ENCODE assay signal across 1 worm cellular context in the genomic region with DNA sequence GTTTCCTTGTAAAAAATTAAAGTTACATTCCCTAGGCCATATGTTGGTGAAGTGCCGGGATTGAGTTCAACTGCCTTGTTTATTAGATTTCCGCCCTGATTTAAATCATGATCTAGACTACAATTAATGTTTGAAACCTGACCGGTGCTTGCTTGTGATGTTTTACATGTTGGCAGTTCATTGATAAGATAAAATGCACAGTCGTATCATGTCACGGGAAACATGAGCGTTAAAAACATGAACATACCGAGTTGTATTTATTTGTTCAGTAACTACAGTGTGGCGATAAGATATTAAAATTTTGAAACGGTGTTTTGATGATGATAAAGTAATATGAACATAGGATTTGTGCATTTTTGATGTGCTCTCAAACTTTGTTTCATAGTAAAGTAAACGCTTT.
TF ChIP-seq lines count a peak whose summit lies in the region.

No protein-coding gene starts in this region.

TF ChIP-seq in whole organism, L4 larva, 104 proteins besides CTCF, POLR2A, EP300 and RAD21 (continued from another document):
- no peak for TF ChIP-seq ceh-62 (tag; optimal IDR thresholded peaks at IDR 0.05; lab: Kevin White, UChicago)
- TF ChIP-seq php-3 (GFP tag; IDR thresholded peaks at IDR 0.05; lab: Robert Waterston, UW), result peak; percentile 74
- no peak for TF ChIP-seq egl-27 (tag; optimal IDR thresholded peaks at IDR 0.05; lab: Kevin White, UChicago)
- no peak for TF ChIP-seq fos-1 (tag; optimal IDR thresholded peaks at IDR 0.05; lab: Kevin White, UChicago)
- peak in 1 of 2 experiments; percentile 2 for TF ChIP-seq hif-1 (tag; optimal IDR thresholded peaks at IDR 0.05; lab: Kevin White, UChicago)
- no peak for TF ChIP-seq hmg-1.1 (GFP tag; IDR thresholded peaks at IDR 0.05; lab: Robert Waterston, UW)
- no peak for TF ChIP-seq saeg-2 (GFP tag; IDR thresholded peaks at IDR 0.05; lab: Robert Waterston, UW)
- TF ChIP-seq F37D6.2 (tag; optimal IDR thresholded peaks at IDR 0.05; lab: Kevin White, UChicago), result no peak
- peak; percentile 96 for TF ChIP-seq pqm-1 (tag; optimal IDR thresholded peaks at IDR 0.05; lab: Kevin White, UChicago)
- no peak for TF ChIP-seq zag-1 (tag; optimal IDR thresholded peaks at IDR 0.05; lab: Kevin White, UChicago)
- TF ChIP-seq unc-130 (GFP tag; optimal IDR thresholded peaks at IDR 0.05; lab: Kevin White, UChicago), result no peak
- TF ChIP-seq dmd-9 (GFP tag; IDR thresholded peaks at IDR 0.05; lab: Robert Waterston, UW), result no peak
- TF ChIP-seq snpc-4 (tag; optimal IDR thresholded peaks at IDR 0.05; lab: Kevin White, UChicago), result no peak
- no peak for TF ChIP-seq ztf-11 (tag; optimal IDR thresholded peaks at IDR 0.05; lab: Kevin White, UChicago)
- no peak for TF ChIP-seq nhr-41 (GFP tag; IDR thresholded peaks at IDR 0.05; lab: Robert Waterston, UW)
- peak; percentile 43 for TF ChIP-seq nhr-102 (tag; optimal IDR thresholded peaks at IDR 0.05; lab: Kevin White, UChicago)
- no peak for TF ChIP-seq zip-11 (GFP tag; IDR thresholded peaks at IDR 0.05; lab: Robert Waterston, UW)
- no peak for TF ChIP-seq spr-3 (GFP tag; optimal IDR thresholded peaks at IDR 0.05; lab: Kevin White, UChicago)
- no peak for TF ChIP-seq nhr-76 (tag; optimal IDR thresholded peaks at IDR 0.05; lab: Kevin White, UChicago)
- TF ChIP-seq nhr-11 (tag; optimal IDR thresholded peaks at IDR 0.05; lab: Kevin White, UChicago), result no peak
- TF ChIP-seq nhr-28 (tag; optimal IDR thresholded peaks at IDR 0.05; lab: Kevin White, UChicago), result peak; percentile 79
- no peak for TF ChIP-seq duxl-1 (tag; optimal IDR thresholded peaks at IDR 0.05; lab: Kevin White, UChicago; ENCODE audit: poor library complexity)
- TF ChIP-seq rbr-2 (tag; optimal IDR thresholded peaks at IDR 0.05; lab: Kevin White, UChicago), result no peak
- TF ChIP-seq daf-12 (tag; optimal IDR thresholded peaks at IDR 0.05; lab: Kevin White, UChicago), result no peak
- TF ChIP-seq F44E2.7 (GFP tag; IDR thresholded peaks at IDR 0.05; lab: Robert Waterston, UW), result no peak
- TF ChIP-seq madf-5 (GFP tag; IDR thresholded peaks at IDR 0.05; lab: Robert Waterston, UW), result no peak
- no peak for TF ChIP-seq F10B5.3 (tag; optimal IDR thresholded peaks at IDR 0.05; lab: Kevin White, UChicago)
- TF ChIP-seq gei-8 (GFP tag; optimal IDR thresholded peaks at IDR 0.05; lab: Kevin White, UChicago), result no peak
- TF ChIP-seq tag-97 (GFP tag; IDR thresholded peaks at IDR 0.05; lab: Robert Waterston, UW), result no peak
- no peak for TF ChIP-seq ceh-82 (tag; optimal IDR thresholded peaks at IDR 0.05; lab: Kevin White, UChicago)
- no peak for TF ChIP-seq daf-8 (GFP tag; IDR thresholded peaks at IDR 0.05; lab: Robert Waterston, UW)
- no peak for TF ChIP-seq ceh-32 (tag; optimal IDR thresholded peaks at IDR 0.05; lab: Kevin White, UChicago; ENCODE audit: poor library complexity)
- no peak for TF ChIP-seq nhr-10 (tag; optimal IDR thresholded peaks at IDR 0.05; lab: Kevin White, UChicago)
- no peak for TF ChIP-seq lim-7 (GFP tag; IDR thresholded peaks at IDR 0.05; lab: Robert Waterston, UW)
- TF ChIP-seq aly-2 (tag; optimal IDR thresholded peaks at IDR 0.05; lab: Kevin White, UChicago), result no peak
- no peak for TF ChIP-seq egl-43 (GFP tag; IDR thresholded peaks at IDR 0.05; lab: Robert Waterston, UW)
- TF ChIP-seq lin-39 (tag; optimal IDR thresholded peaks at IDR 0.05; lab: Kevin White, UChicago), result no peak
- TF ChIP-seq sdz-12 (GFP tag; optimal IDR thresholded peaks at IDR 0.05; lab: Kevin White, UChicago), result no peak
- no peak for TF ChIP-seq nhr-42 (GFP tag; IDR thresholded peaks at IDR 0.05; lab: Robert Waterston, UW)
- TF ChIP-seq zfp-2 (tag; optimal IDR thresholded peaks at IDR 0.05; lab: Kevin White, UChicago), result no peak
- TF ChIP-seq lin-29 (GFP tag; IDR thresholded peaks at IDR 0.05; lab: Robert Waterston, UW), result no peak
- no peak for TF ChIP-seq F49E8.2 (tag; optimal IDR thresholded peaks at IDR 0.05; lab: Kevin White, UChicago; ENCODE audit: borderline replicate concordance)
- no peak for TF ChIP-seq daf-19 (GFP tag; conservative IDR thresholded peaks at IDR 0.05; lab: Robert Waterston, UW)
- TF ChIP-seq Y5F2A.4 (GFP tag; optimal IDR thresholded peaks at IDR 0.05; lab: Kevin White, UChicago), result no peak
- no peak for TF ChIP-seq zfp-3 (GFP tag; conservative IDR thresholded peaks at IDR 0.05; lab: Robert Waterston, UW)
- TF ChIP-seq cey-2 (tag; optimal IDR thresholded peaks at IDR 0.05; lab: Kevin White, UChicago; ENCODE audit: borderline replicate concordance, insufficient read depth), result no peak
- peak; percentile 97 for TF ChIP-seq dve-1 (tag; optimal IDR thresholded peaks at IDR 0.05; lab: Kevin White, UChicago; ENCODE audit: insufficient read depth)
- TF ChIP-seq jun-1 (tag; optimal IDR thresholded peaks at IDR 0.05; lab: Kevin White, UChicago), result no peak
- TF ChIP-seq lir-3 (tag; optimal IDR thresholded peaks at IDR 0.05; lab: Kevin White, UChicago), result no peak
- no peak for TF ChIP-seq lin-38 (GFP tag; IDR thresholded peaks at IDR 0.05; lab: Robert Waterston, UW)
- TF ChIP-seq dmd-6 (GFP tag; IDR thresholded peaks at IDR 0.05; lab: Robert Waterston, UW), result peak; percentile 82
- no peak for TF ChIP-seq ZK337.2 (GFP tag; IDR thresholded peaks at IDR 0.05; lab: Robert Waterston, UW)
- no peak for TF ChIP-seq fkh-10 (GFP tag; optimal IDR thresholded peaks at IDR 0.05; lab: Kevin White, UChicago)
- TF ChIP-seq Y105C5A.15 (GFP tag; IDR thresholded peaks at IDR 0.05; lab: Robert Waterston, UW), result no peak
- TF ChIP-seq arid-1 (GFP tag; conservative IDR thresholded peaks at IDR 0.05; lab: Robert Waterston, UW), result no peak
- no peak for TF ChIP-seq pha-4 (GFP tag; IDR thresholded peaks at IDR 0.05; lab: Robert Waterston, UW)
- TF ChIP-seq pha-4 (tag; optimal IDR thresholded peaks at IDR 0.05; lab: Kevin White, UChicago), result no peak
- TF ChIP-seq hlh-11 (tag; optimal IDR thresholded peaks at IDR 0.05; lab: Kevin White, UChicago), result peak; percentile 83
- no peak for TF ChIP-seq spr-1 (tag; optimal IDR thresholded peaks at IDR 0.05; lab: Kevin White, UChicago)
- TF ChIP-seq ceh-44 (GFP tag; IDR thresholded peaks at IDR 0.05; lab: Robert Waterston, UW), result no peak
- TF ChIP-seq nhr-48 (tag; optimal IDR thresholded peaks at IDR 0.05; lab: Kevin White, UChicago), result no peak
- no peak for TF ChIP-seq T20F7.1 (GFP tag; optimal IDR thresholded peaks at IDR 0.05; lab: Kevin White, UChicago)
- no peak for TF ChIP-seq nhr-111 (GFP tag; optimal IDR thresholded peaks at IDR 0.05; lab: Kevin White, UChicago)
- no peak for TF ChIP-seq ceh-20 (GFP tag; IDR thresholded peaks at IDR 0.05; lab: Robert Waterston, UW)
- TF ChIP-seq zip-2 (tag; optimal IDR thresholded peaks at IDR 0.05; lab: Kevin White, UChicago), result no peak
- no peak for TF ChIP-seq nhr-25 (tag; optimal IDR thresholded peaks at IDR 0.05; lab: Kevin White, UChicago; ENCODE audit: borderline replicate concordance, insufficient read depth)
- TF ChIP-seq Y48G9A.11 (GFP tag; IDR thresholded peaks at IDR 0.05; lab: Robert Waterston, UW), result no peak
- TF ChIP-seq tra-1 (GFP tag; IDR thresholded peaks at IDR 0.05; lab: Robert Waterston, UW), result no peak
- no peak for TF ChIP-seq dmd-8 (GFP tag; IDR thresholded peaks at IDR 0.05; lab: Robert Waterston, UW)
- no peak for TF ChIP-seq attf-4 (tag; optimal IDR thresholded peaks at IDR 0.05; lab: Kevin White, UChicago)
- no peak for TF ChIP-seq madf-9 (GFP tag; conservative IDR thresholded peaks at IDR 0.05; lab: Robert Waterston, UW)
- no peak for TF ChIP-seq vab-7 (GFP tag; IDR thresholded peaks at IDR 0.05; lab: Robert Waterston, UW)
- peak; percentile 16 for TF ChIP-seq mep-1 (tag; optimal IDR thresholded peaks at IDR 0.05; lab: Kevin White, UChicago)
- no peak for TF ChIP-seq lsy-2 (tag; optimal IDR thresholded peaks at IDR 0.05; lab: Kevin White, UChicago)
- no peak for TF ChIP-seq F26F4.8 (GFP tag; conservative IDR thresholded peaks at IDR 0.05; lab: Robert Waterston, UW)
- no peak for TF ChIP-seq mes-2 (tag; optimal IDR thresholded peaks at IDR 0.05; lab: Kevin White, UChicago; ENCODE audit: poor library complexity, severe bottlenecking)
- TF ChIP-seq dpl-1 (GFP tag; optimal IDR thresholded peaks at IDR 0.05; lab: Kevin White, UChicago), result no peak
- TF ChIP-seq ces-1 (GFP tag; optimal IDR thresholded peaks at IDR 0.05; lab: Kevin White, UChicago), result no peak
- no peak for TF ChIP-seq lin-15B (tag; optimal IDR thresholded peaks at IDR 0.05; lab: Kevin White, UChicago)
- TF ChIP-seq mdl-1 (tag; optimal IDR thresholded peaks at IDR 0.05; lab: Kevin White, UChicago), result no peak
- TF ChIP-seq mxl-3 (GFP tag; optimal IDR thresholded peaks at IDR 0.05; lab: Kevin White, UChicago), result peak; percentile 23
- no peak for TF ChIP-seq unc-39 (tag; optimal IDR thresholded peaks at IDR 0.05; lab: Kevin White, UChicago)
- TF ChIP-seq ama-1 (optimal IDR thresholded peaks at IDR 0.05; lab: Kevin White, UChicago), result no peak
- TF ChIP-seq lin-13 (GFP tag; optimal IDR thresholded peaks at IDR 0.05; lab: Kevin White, UChicago), result no peak
